Fruit fly (Drosophila melanogaster): ENCODE measurements around the gene Cad87A.
A peak's percentile ranks its signal among the peaks of the same experiment; 100 is the strongest.

- TF ChIP-seq CG8290 (GFP tag; optimal IDR thresholded peaks at IDR 0.05) (no peak), CG8290 (tag; optimal IDR thresholded peaks at IDR 0.05) (no peak), Ssrp (tag; optimal IDR thresholded peaks at IDR 0.05) (no peak), CG18262 (tag; optimal IDR thresholded peaks at IDR 0.05) (no peak), sug (tag; optimal IDR thresholded peaks at IDR 0.05) (no peak), Lpt (GFP tag; optimal IDR thresholded peaks at IDR 0.05) (no peak), h (optimal IDR thresholded peaks at IDR 0.05) (no peak), C15 (GFP tag; IDR thresholded peaks at IDR 0.05) (no peak), wdn (GFP tag; IDR thresholded peaks at IDR 0.05) (no peak), CG8478 (optimal IDR thresholded peaks at IDR 0.05) (no peak), Gug (GFP tag; IDR thresholded peaks at IDR 0.05) (no peak), ken (GFP tag; IDR thresholded peaks at IDR 0.05) (no peak), amos (GFP tag; IDR thresholded peaks at IDR 0.05; ENCODE audit: partially characterized antibody) (no peak), vnd (GFP tag; IDR thresholded peaks at IDR 0.05; ENCODE audit: partially characterized antibody) (0 out of 3 replicates have a peak, but pooled peaks have one; percentile 14), stwl (tag; optimal IDR thresholded peaks at IDR 0.05) (no peak)
Observed at dm6 chr3R:11877162-11877561, 71.8 kb downstream of the Cad87A start, which contains the start of gene sad.

All from whole organism, embryonic.